Fruit fly (Drosophila melanogaster) whole organism, embryonic: ENCODE results near the gene pav.

Experiments used
- Awh ChIP-seq: fragments of 200-800 bp; sonication (Bioruptor generic); IDR thresholded peaks from 2 replicates; pipeline ENCODE4, ENCODE4 v1.3.6; 2022; ENCODE audit warnings: missing biosample characterization, missing genetic modification characterization
- B-H2 ChIP-seq: fragments of 200-800 bp; sonication (Bioruptor generic); optimal IDR thresholded peaks from 2 replicates; lab custom pipeline; 2018; ENCODE audit warnings: missing biosample characterization, mild to moderate bottlenecking, missing genetic modification characterization
- Bdp1 ChIP-seq: fragments of 200-800 bp; sonication (Bioruptor generic); optimal IDR thresholded peaks from 3 replicates; lab custom pipeline; 2016; ENCODE audit warnings: missing biosample characterization, missing genetic modification characterization
- Bgb ChIP-seq: fragments of 200-800 bp; sonication (Bioruptor generic); IDR thresholded peaks from 2 replicates; pipeline ENCODE4 v1.3.6; 2022; ENCODE audit warnings: missing biosample characterization, missing genetic modification characterization; ENCODE audit not compliant: partially characterized antibody
- Blimp-1 ChIP-seq: fragments of 200-800 bp; sonication (Bioruptor generic); optimal IDR thresholded peaks from 3 replicates; lab custom pipeline; 2018; ENCODE audit warnings: missing biosample characterization, missing genetic modification characterization, mild to moderate bottlenecking, moderate library complexity, missing genetic modification reagents
- CG1024 ChIP-seq: fragments of 200-800 bp; sonication (Bioruptor generic); IDR thresholded peaks from 2 replicates; pipeline ENCODE4 v1.3.6; 2022; ENCODE audit warnings: missing biosample characterization, missing genetic modification characterization
- CG11560 ChIP-seq: fragments of 200-800 bp; sonication (Bioruptor generic); IDR thresholded peaks from 3 replicates; pipeline ENCODE4 v1.3.6; 2022; ENCODE audit warnings: missing biosample characterization, missing genetic modification characterization
- CG12391 ChIP-seq: fragments of 200-800 bp; sonication (Bioruptor generic); optimal IDR thresholded peaks from 3 replicates; lab custom pipeline; 2018; ENCODE audit warnings: missing biosample characterization, mild to moderate bottlenecking, missing genetic modification characterization, moderate library complexity
- CG12942 ChIP-seq: fragments of 200-800 bp; sonication (Bioruptor generic); optimal IDR thresholded peaks from 3 replicates; lab custom pipeline; 2016; ENCODE audit warnings: missing biosample characterization, missing genetic modification characterization
- CG14667 ChIP-seq: fragments of 200-800 bp; sonication (Bioruptor generic); IDR thresholded peaks from 2 replicates; pipeline ENCODE4 v1.3.6; 2022; ENCODE audit warnings: missing biosample characterization, missing genetic modification characterization
- CG15269 ChIP-seq: fragments of 200-800 bp; sonication (Bioruptor generic); optimal IDR thresholded peaks from 2 replicates; lab custom pipeline; 2018; ENCODE audit warnings: missing biosample characterization, mild to moderate bottlenecking, missing genetic modification characterization, moderate library complexity
- CG32532 ChIP-seq: fragments of 200-800 bp; sonication (Bioruptor generic); IDR thresholded peaks from 2 replicates; pipeline ENCODE4 v1.3.6; 2022; ENCODE audit warnings: missing biosample characterization, missing genetic modification characterization
- CG34422 ChIP-seq: fragments of 200-800 bp; sonication (Bioruptor generic); IDR thresholded peaks from 3 replicates; pipeline ENCODE4 v1.3.6; 2022; ENCODE audit warnings: missing biosample characterization, missing genetic modification characterization
- CG4707 ChIP-seq: fragments of 200-800 bp; sonication (Bioruptor generic); optimal IDR thresholded peaks from 2 replicates; lab custom pipeline; 2018; ENCODE audit warnings: missing biosample characterization, mild to moderate bottlenecking, missing genetic modification characterization, moderate library complexity
- CG4730 ChIP-seq: fragments of 200-800 bp; sonication (Bioruptor generic); IDR thresholded peaks from 2 replicates; pipeline ENCODE4 v1.3.6; 2022; ENCODE audit warnings: missing biosample characterization, missing genetic modification characterization
- CG6683 ChIP-seq: fragments of 200-800 bp; sonication (Bioruptor generic); optimal IDR thresholded peaks from 2 replicates; lab custom pipeline; 2017; ENCODE audit warnings: missing biosample characterization, mild to moderate bottlenecking, missing genetic modification characterization, missing genetic modification reagents
- CG9215 ChIP-seq: fragments of 200-800 bp; sonication (Bioruptor generic); IDR thresholded peaks from 2 replicates; pipeline ENCODE4 v1.3.6; 2022; ENCODE audit warnings: missing biosample characterization, missing genetic modification characterization
- CG9932 ChIP-seq: fragments of 200-800 bp; sonication (Bioruptor generic); IDR thresholded peaks from 2 replicates; pipeline ENCODE4 v1.3.6; 2022; ENCODE audit warnings: missing biosample characterization, missing genetic modification characterization
- E2f2 ChIP-seq: fragments of 200-800 bp; sonication (Bioruptor generic); IDR thresholded peaks from 2 replicates; pipeline ENCODE4 v1.3.6; 2022; ENCODE audit warnings: missing biosample characterization, missing genetic modification characterization
- Hr3 ChIP-seq: fragments of 200-800 bp; sonication (Bioruptor generic); optimal IDR thresholded peaks from 3 replicates; lab custom pipeline; 2016; ENCODE audit warnings: missing biosample characterization, missing genetic modification characterization
- Hr39 ChIP-seq: fragments of >200 bp; optimal IDR thresholded peaks from 2 replicates; lab custom pipeline; 2017
- Jarid2 ChIP-seq: fragments of 200-800 bp; sonication (Bioruptor generic); optimal IDR thresholded peaks from 3 replicates; lab custom pipeline; 2017; ENCODE audit warnings: mild to moderate bottlenecking, missing biosample characterization, missing genetic modification reagents, missing genetic modification characterization
- MBD-R2 ChIP-seq: fragments of 200-800 bp; sonication (Bioruptor generic); IDR thresholded peaks from 2 replicates; pipeline ENCODE4 v1.3.6; 2022; ENCODE audit warnings: missing biosample characterization, missing genetic modification characterization
- Max ChIP-seq: fragments of 200-800 bp; sonication (Bioruptor generic); optimal IDR thresholded peaks from 2 replicates; lab custom pipeline; 2016; ENCODE audit warnings: missing biosample characterization, mild to moderate bottlenecking, missing genetic modification characterization
- NC2α ChIP-seq: fragments of 200-800 bp; sonication (Bioruptor generic); optimal IDR thresholded peaks from 2 replicates; lab custom pipeline; 2016; ENCODE audit warnings: missing biosample characterization, missing genetic modification characterization
- Nf-YA ChIP-seq: fragments of 200-800 bp; sonication (Bioruptor generic); IDR thresholded peaks from 2 replicates; pipeline ENCODE4 v1.3.6; 2022; ENCODE audit warnings: missing biosample characterization, missing genetic modification characterization
- Pdp1 ChIP-seq, 2 experiments: fragments of 200-800 bp; sonication (Bioruptor generic); optimal IDR thresholded peaks; 3 replicates each; lab custom pipeline; 2016; ENCODE audit warnings: missing biosample characterization in 2 of 2, missing genetic modification characterization in 2 of 2, mild to moderate bottlenecking in 1 of 2, moderate library complexity in 1 of 2
- Sry-β ChIP-seq: fragments of 200-800 bp; sonication (Bioruptor generic); optimal IDR thresholded peaks from 2 replicates; lab custom pipeline; 2018; ENCODE audit warnings: missing biosample characterization, mild to moderate bottlenecking, missing genetic modification characterization, moderate library complexity
- al ChIP-seq: fragments of 200-800 bp; sonication (Bioruptor generic); IDR thresholded peaks from 2 replicates; pipeline ENCODE4 v1.3.6; 2022; ENCODE audit warnings: missing biosample characterization, missing genetic modification characterization
- corto ChIP-seq: fragments of 200-800 bp; sonication (Bioruptor generic); optimal IDR thresholded peaks from 2 replicates; lab custom pipeline; 2016; ENCODE audit warnings: missing biosample characterization, mild to moderate bottlenecking, missing genetic modification characterization, moderate library complexity
- dpn ChIP-seq, 2 experiments: fragments of 200-800 bp; sonication (Bioruptor generic); optimal IDR thresholded peaks; 3 replicates each; lab custom pipeline; 2016; ENCODE audit warnings: missing biosample characterization in 2 of 2, missing genetic modification characterization in 2 of 2
- dysf ChIP-seq: fragments of 200-800 bp; sonication (Bioruptor generic); IDR thresholded peaks from 3 replicates; pipeline ENCODE4 v1.3.6; 2022; ENCODE audit warnings: missing biosample characterization, missing genetic modification characterization
- fu2 ChIP-seq: fragments of 200-800 bp; sonication (Bioruptor generic); optimal IDR thresholded peaks from 2 replicates; lab custom pipeline; 2016; ENCODE audit warnings: missing biosample characterization, missing genetic modification characterization
- gcm2 ChIP-seq: fragments of 200-800 bp; sonication (Bioruptor generic); optimal IDR thresholded peaks from 2 replicates; lab custom pipeline; 2016; ENCODE audit warnings: missing biosample characterization, missing genetic modification characterization
- grn ChIP-seq: fragments of 200-800 bp; sonication (Bioruptor generic); optimal IDR thresholded peaks from 3 replicates; lab custom pipeline; 2017; ENCODE audit warnings: missing biosample characterization, missing genetic modification characterization
- jing ChIP-seq: fragments of 200-800 bp; sonication (Bioruptor generic); optimal IDR thresholded peaks from 2 replicates; lab custom pipeline; 2018; ENCODE audit warnings: missing biosample characterization, mild to moderate bottlenecking, missing genetic modification characterization
- kni ChIP-seq: fragments of 200-800 bp; sonication (Bioruptor generic); optimal IDR thresholded peaks from 3 replicates; lab custom pipeline; 2017; ENCODE audit warnings: mild to moderate bottlenecking, missing biosample characterization, missing genetic modification reagents, missing genetic modification characterization
- lbe ChIP-seq: fragments of 200-800 bp; sonication (Bioruptor generic); optimal IDR thresholded peaks from 2 replicates; lab custom pipeline; 2016; ENCODE audit warnings: missing biosample characterization, mild to moderate bottlenecking, missing genetic modification characterization
- oc ChIP-seq: fragments of 200-800 bp; sonication (Bioruptor generic); optimal IDR thresholded peaks from 2 replicates; lab custom pipeline; 2018; ENCODE audit warnings: missing biosample characterization, mild to moderate bottlenecking, missing genetic modification characterization, moderate library complexity
- pan ChIP-seq, 4 experiments: fragments of >200 bp in 3 of 4; fragments of 200-800 bp in 1 of 4; sonication (Bioruptor generic) in 1 of 4; optimal IDR thresholded peaks in 3 of 4; IDR thresholded peaks in 1 of 4; 2 replicates each; pipeline versions ENCODE4 v1.3.6 to Lab custom; 2017 to 2022; ENCODE audit warnings: missing biosample characterization in 2 of 4, missing genetic modification characterization in 2 of 4, mixed read lengths in 1 of 4
- prd ChIP-seq, 3 experiments: fragments of >200 bp in 2 of 3; fragments of 200-800 bp in 1 of 3; sonication (Bioruptor generic) in 1 of 3; optimal IDR thresholded peaks in 2 of 3; IDR thresholded peaks in 1 of 3; 2 replicates in 2 of 3; 3 replicates in 1 of 3; pipeline versions ENCODE4 v1.3.6 to Lab custom; 2017 to 2022; ENCODE audit warnings: missing biosample characterization in 1 of 3, missing genetic modification characterization in 1 of 3
- sens ChIP-seq: fragments of 200-800 bp; sonication (Bioruptor generic); peaks from one replicate; lab custom pipeline; 2016; ENCODE audit warnings: missing biosample characterization, missing genetic modification characterization
- tin ChIP-seq: fragments of 200-800 bp; sonication (Bioruptor generic); optimal IDR thresholded peaks from 3 replicates; lab custom pipeline; 2016; ENCODE audit warnings: missing biosample characterization, missing genetic modification characterization
- z ChIP-seq: fragments of 200-800 bp; sonication (Bioruptor generic); IDR thresholded peaks from 3 replicates; pipeline ENCODE4 v1.3.6; 2022; ENCODE audit warnings: missing biosample characterization, missing genetic modification characterization
- zen2 ChIP-seq: fragments of 200-800 bp; sonication (Bioruptor generic); IDR thresholded peaks from 3 replicates; pipeline ENCODE4 v1.3.6; 2022; ENCODE audit warnings: missing biosample characterization, missing genetic modification characterization; ENCODE audit not compliant: partially characterized antibody
- zfh2 ChIP-seq: fragments of 200-800 bp; sonication (Bioruptor generic); optimal IDR thresholded peaks from 2 replicates; lab custom pipeline; 2016; ENCODE audit warnings: missing biosample characterization, missing genetic modification characterization

The pav gene

dm6 chr3L:4265836-4266235, 23.3 kb downstream of the pav start:
- TF ChIP-seq gcm2 (GFP tag; lab: Kevin White, UChicago) (no peak), dysf (GFP tag; lab: Robert Waterston, UW) (no peak), prd (optimal IDR thresholded peaks at IDR 0.05; lab: Kevin White, UChicago) (no peak), prd (GFP tag; IDR thresholded peaks at IDR 0.05; lab: Robert Waterston, UW) (no peak), B-H2 (GFP tag; lab: Kevin White, UChicago) (no peak), Blimp-1 (peak; percentile 88), grn (peak; percentile 1), Awh (GFP tag; lab: Robert Waterston, UW) (0 out of 2 replicates have a peak, but pooled peaks have one; percentile 54), CG15269 (tag; lab: Kevin White, UChicago) (no peak), fu2 (GFP tag; lab: Kevin White, UChicago) (no peak)

dm6 chr3L:4267403-4267802, 24.9 kb downstream of the pav start, which contains the start of gene CG33764:
Gene CG33764 (minus strand): TSS chr3L:4267503.
- TF ChIP-seq Bdp1 (GFP tag; lab: Kevin White, UChicago) (no peak), Bgb (no peak), MBD-R2 (GFP tag; lab: Robert Waterston, UW) (no peak), CG12391 (tag; lab: Kevin White, UChicago) (no peak), CG4730 (GFP tag; lab: Robert Waterston, UW) (no peak), Nf-YA (GFP tag; lab: Robert Waterston, UW) (no peak), Pdp1 (GFP tag; optimal IDR thresholded peaks at IDR 0.05; lab: Kevin White, UChicago) (no peak), al (GFP tag; lab: Robert Waterston, UW) (no peak), Jarid2 (no peak), CG9932 (no peak), dysf (GFP tag; lab: Robert Waterston, UW) (no peak), zen2 (no peak), z (GFP tag; lab: Robert Waterston, UW) (no peak)

- TF ChIP-seq pan (optimal IDR thresholded peaks at IDR 0.05; lab: Kevin White, UChicago) (no peak), pan (GFP tag; optimal IDR thresholded peaks at IDR 0.05 in 1 of 2, IDR thresholded peaks at IDR 0.05 in 1 of 2) (no peak), kni (peak; percentile 31), grn (peak; percentile 22), oc (tag; lab: Kevin White, UChicago) (peak; percentile 69), Blimp-1 (peak; percentile 98)
Observed at dm6 chr3L:4269208-4269607, 26.7 kb downstream of the pav start.

- TF ChIP-seq CG12942 (GFP tag; lab: Kevin White, UChicago) (peak; percentile 16), corto (GFP tag; lab: Kevin White, UChicago) (no peak), NC2α (GFP tag; lab: Kevin White, UChicago) (no peak), CG9215 (GFP tag; lab: Robert Waterston, UW) (peak; percentile 25; the same call in 1 of the 2 replicates), CG1024 (GFP tag; lab: Robert Waterston, UW) (no peak), Hr39 (lab: Kevin White, UChicago) (no peak), CG32532 (GFP tag; lab: Robert Waterston, UW) (peak; percentile 43; the same call in 1 of the 2 replicates), CG14667 (peak; percentile 35; the same call in 1 of the 2 replicates), tin (GFP tag; lab: Kevin White, UChicago) (peak; percentile 44), gcm2 (GFP tag; lab: Kevin White, UChicago) (no peak), Hr3 (GFP tag; lab: Kevin White, UChicago) (peak; percentile 66), Sry-β (GFP tag; lab: Kevin White, UChicago) (no peak), zfh2 (no peak), lbe (peak; percentile 75), CG6683 (GFP tag; lab: Kevin White, UChicago) (peak; percentile 47), CG34422 (peak; percentile 54; the same call in 1 of the 3 replicates), jing (peak; percentile 21), CG4707 (peak; percentile 33), CG11560 (tag; lab: Robert Waterston, UW) (no peak; the same call in 2 of the 3 replicates), E2f2 (peak; percentile 59), Max (GFP tag; lab: Kevin White, UChicago) (peak; percentile 40), sens (GFP tag; lab: Kevin White, UChicago) (peak; percentile 55), dpn (GFP tag; optimal IDR thresholded peaks at IDR 0.05; lab: Kevin White, UChicago) (peak in 1 of 2 experiments; percentile 40)
Observed at dm6 chr3L:4269920-4270319, 27.4 kb downstream of the pav start.
